Worm (Caenorhabditis elegans) whole organism, mixed stage, embryonic: ENCODE data around the gene nhr-107.

Source experiments
- ces-1 ChIP-seq: fragments of 150-350 bp; optimal IDR thresholded peaks from 2 replicates; lab custom pipeline; 2014; ENCODE audit warnings: missing biosample characterization, missing genetic modification reagents, missing genetic modification characterization
- elt-3 ChIP-seq: fragments of 150-350 bp; optimal IDR thresholded peaks from 2 replicates; lab custom pipeline; 2014; ENCODE audit warnings: missing biosample characterization, missing genetic modification characterization
- lsy-2 ChIP-seq: fragments of 150-350 bp; optimal IDR thresholded peaks from 2 replicates; lab custom pipeline; 2014; ENCODE audit warnings: missing biosample characterization, missing genetic modification characterization
- mep-1 ChIP-seq: fragments of 150-350 bp; optimal IDR thresholded peaks from 2 replicates; lab custom pipeline; 2017; ENCODE audit warnings: missing biosample characterization, missing genetic modification reagents, missing genetic modification characterization, inconsistent platforms
- nhr-76 ChIP-seq: sonication (generic microtip); optimal IDR thresholded peaks from 2 replicates; lab custom pipeline; 2017; ENCODE audit warnings: missing biosample characterization, missing genetic modification characterization
- pha-4 ChIP-seq: fragments of 150-350 bp; optimal IDR thresholded peaks from 2 replicates; lab custom pipeline; 2018; ENCODE audit warnings: missing biosample characterization, missing genetic modification reagents, missing genetic modification characterization
- unc-39 ChIP-seq: fragments of 150-350 bp; optimal IDR thresholded peaks from 2 replicates; lab custom pipeline; 2014; ENCODE audit warnings: missing biosample characterization, missing genetic modification characterization
- unc-62 ChIP-seq: fragments of 150-350 bp; optimal IDR thresholded peaks from 2 replicates; lab custom pipeline; 2014; ENCODE audit warnings: missing biosample characterization, missing genetic modification reagents, missing genetic modification characterization

ce11 chrV:7022981-7023380 is 26.1 kb upstream of the nhr-107 start:
- TF ChIP-seq nhr-76 (tag; lab: Kevin White, UChicago), result no peak
- no peak for TF ChIP-seq lsy-2 (tag; lab: Kevin White, UChicago)
- TF ChIP-seq unc-39 (tag; lab: Kevin White, UChicago), result no peak
- TF ChIP-seq unc-62 (GFP tag; lab: Kevin White, UChicago), result no peak
- TF ChIP-seq mep-1, result no peak
- no peak for TF ChIP-seq ces-1 (GFP tag; lab: Kevin White, UChicago)
- no peak for TF ChIP-seq pha-4 (tag; lab: Kevin White, UChicago)
- TF ChIP-seq elt-3, result no peak
